Worm (Caenorhabditis elegans): ENCODE data around the gene K03B4.1.

K03B4.1 gene

ce11 chrV:4676812-4677211 is 12.3 kb upstream of the K03B4.1 start:
- TF ChIP-seq nfya-1 (tag; optimal IDR thresholded peaks at IDR 0.05), result peak; percentile 65
- no peak for TF ChIP-seq elt-2 (tag; optimal IDR thresholded peaks at IDR 0.05)

ce11 chrV:4681670-4682069 is 7.5 kb upstream of the K03B4.1 start, which contains the start of gene K03B4.4:
K03B4.4 (plus strand) TSS chrV:4681970.
- TF ChIP-seq ahr-1 (tag; optimal IDR thresholded peaks at IDR 0.05), result no peak
- TF ChIP-seq C38D4.7 (GFP tag; optimal IDR thresholded peaks at IDR 0.05), result no peak
- no peak for TF ChIP-seq ceh-31 (tag; optimal IDR thresholded peaks at IDR 0.05)
- TF ChIP-seq tbx-2 (tag; optimal IDR thresholded peaks at IDR 0.05), result no peak
- no peak for TF ChIP-seq zip-5 (tag; optimal IDR thresholded peaks at IDR 0.05)
- TF ChIP-seq tbx-7 (tag; optimal IDR thresholded peaks at IDR 0.05), result no peak
- no peak for TF ChIP-seq unc-42 (tag; optimal IDR thresholded peaks at IDR 0.05)
- no peak for TF ChIP-seq ceh-48 (tag; optimal IDR thresholded peaks at IDR 0.05)
- no peak for TF ChIP-seq ceh-45 (GFP tag; IDR thresholded peaks at IDR 0.05)
- no peak for TF ChIP-seq ref-2 (tag; optimal IDR thresholded peaks at IDR 0.05)

ce11 chrV:4684137-4684536 is 5.0 kb upstream of the K03B4.1 start:
- peak; percentile 74 for TF ChIP-seq dve-1 (tag; optimal IDR thresholded peaks at IDR 0.05)
- TF ChIP-seq madf-2 (tag; optimal IDR thresholded peaks at IDR 0.05), result no peak

ce11 chrV:4686680-4687470 is 2.3 kb upstream of the K03B4.1 start, which contains the start of gene taf-10:
taf-10 (plus strand) TSS chrV:4687103.
- TF ChIP-seq ref-2 (tag; optimal IDR thresholded peaks at IDR 0.05), result no peak
- peak; percentile 33 for TF ChIP-seq nfya-1 (tag; optimal IDR thresholded peaks at IDR 0.05)
- TF ChIP-seq hlh-30 (tag; optimal IDR thresholded peaks at IDR 0.05; ENCODE audit: insufficient read depth), result peak; percentile 82
- TF ChIP-seq lim-6 (tag; optimal IDR thresholded peaks at IDR 0.05), result no peak
- TF ChIP-seq hlh-8 (tag; optimal IDR thresholded peaks at IDR 0.05), result no peak
- TF ChIP-seq madf-2 (tag; optimal IDR thresholded peaks at IDR 0.05), result no peak

- no peak for TF ChIP-seq odd-2 (tag; optimal IDR thresholded peaks at IDR 0.05)
- no peak for TF ChIP-seq ref-2 (tag; optimal IDR thresholded peaks at IDR 0.05)
- TF ChIP-seq ceh-18 (tag; optimal IDR thresholded peaks at IDR 0.05), result no peak
- TF ChIP-seq elt-4 (tag; optimal IDR thresholded peaks at IDR 0.05), result no peak
- TF ChIP-seq hlh-8 (tag; optimal IDR thresholded peaks at IDR 0.05), result no peak
- no peak for TF ChIP-seq elt-2 (tag; optimal IDR thresholded peaks at IDR 0.05)
These were observed 1.1 kb upstream of the K03B4.1 start, which contains the start of gene K03B4.2 for ce11 chrV:4687944-4688505. K03B4.2 (plus strand) TSS chrV:4687994.

- TF ChIP-seq pqm-1 (tag; optimal IDR thresholded peaks at IDR 0.05), result no peak
These were observed 2.5 kb downstream of the K03B4.1 start for ce11 chrV:4691657-4692056.

- TF ChIP-seq tbx-2 (tag; optimal IDR thresholded peaks at IDR 0.05) (no peak), sox-2 (GFP tag; IDR thresholded peaks at IDR 0.05) (no peak), Y22D7AL.16 (tag; optimal IDR thresholded peaks at IDR 0.05) (no peak), npax-4 (tag; optimal IDR thresholded peaks at IDR 0.05) (no peak), ceh-34 (tag; optimal IDR thresholded peaks at IDR 0.05) (no peak), unc-86 (tag; optimal IDR thresholded peaks at IDR 0.05) (no peak), lim-6 (tag; optimal IDR thresholded peaks at IDR 0.05) (no peak), sox-4 (tag; optimal IDR thresholded peaks at IDR 0.05) (no peak), T23F11.4 (GFP tag; optimal IDR thresholded peaks at IDR 0.05) (no peak), ceh-6 (GFP tag; optimal IDR thresholded peaks at IDR 0.05) (no peak), ceh-22 (tag; optimal IDR thresholded peaks at IDR 0.05) (no peak), hlh-13 (GFP tag; optimal IDR thresholded peaks at IDR 0.05) (no peak), hlh-15 (tag; optimal IDR thresholded peaks at IDR 0.05) (no peak), unc-42 (tag; optimal IDR thresholded peaks at IDR 0.05) (no peak), C38D4.7 (GFP tag; optimal IDR thresholded peaks at IDR 0.05) (no peak)
These were observed 3.5 kb downstream of the K03B4.1 start, which contains the start of gene cpg-8 for ce11 chrV:4692382-4693281. cpg-8 (minus strand) TSS chrV:4692432.
